Fruit fly (Drosophila melanogaster): Measurements from ENCODE around the gene eIF5B.

Gene eIF5B

dm6 chr3L:3432656-3433344 lies 28.0 kb downstream of the eIF5B start (continued):
- TF ChIP-seq CG11085 (GFP tag; IDR thresholded peaks at IDR 0.05) (peak; percentile 68), CG13775 (GFP tag; optimal IDR thresholded peaks at IDR 0.05) (peak; percentile 66), vvl (GFP tag; IDR thresholded peaks at IDR 0.05) (peak; percentile 91), toy (GFP tag; IDR thresholded peaks at IDR 0.05) (peak; percentile 73), CG11695 (GFP tag; IDR thresholded peaks at IDR 0.05) (peak; percentile 82), CG13296 (GFP tag; optimal IDR thresholded peaks at IDR 0.05) (peak; percentile 82), dmrt99B (tag; optimal IDR thresholded peaks at IDR 0.05) (peak; percentile 91), rib (GFP tag; IDR thresholded peaks at IDR 0.05) (peak; percentile 62), CG17359 (tag; optimal IDR thresholded peaks at IDR 0.05) (peak; percentile 90), abd-A (tag; optimal IDR thresholded peaks at IDR 0.05) (peak; percentile 11), ato (GFP tag; IDR thresholded peaks at IDR 0.05; ENCODE audit: partially characterized antibody) (no peak), tll (GFP tag; optimal IDR thresholded peaks at IDR 0.05) (no peak), CG30020 (tag; optimal IDR thresholded peaks at IDR 0.05) (no peak), CG17568 (GFP tag; optimal IDR thresholded peaks at IDR 0.05) (peak; percentile 75), Doc3 (GFP tag; IDR thresholded peaks at IDR 0.05; ENCODE audit: partially characterized antibody) (no peak), Gsc (GFP tag; IDR thresholded peaks at IDR 0.05) (no peak), sob (GFP tag; IDR thresholded peaks at IDR 0.05) (peak; percentile 87), bsh (GFP tag; optimal IDR thresholded peaks at IDR 0.05) (peak in 1 of 2 experiments; percentile 83), CrebB (tag; optimal IDR thresholded peaks at IDR 0.05) (peak; percentile 71), eve (GFP tag; optimal IDR thresholded peaks at IDR 0.05) (peak in 1 of 2 experiments; percentile 89), CG17328 (GFP tag; IDR thresholded peaks at IDR 0.05) (peak; percentile 78), HLH3B (GFP tag; IDR thresholded peaks at IDR 0.05) (peak; percentile 92), Hand (GFP tag; optimal IDR thresholded peaks at IDR 0.05) (peak; percentile 78), CG4820 (GFP tag; optimal IDR thresholded peaks at IDR 0.05) (peak; percentile 72), Drgx (GFP tag; IDR thresholded peaks at IDR 0.05) (peak; percentile 73), CG5953 (GFP tag; IDR thresholded peaks at IDR 0.05) (peak; percentile 73), Poxn (GFP tag; IDR thresholded peaks at IDR 0.05) (0 out of 2 replicates have a peak, but pooled peaks have one; percentile 28), ind (GFP tag; optimal IDR thresholded peaks at IDR 0.05) (peak; percentile 86), ken (GFP tag; IDR thresholded peaks at IDR 0.05) (peak; percentile 72; the same call in 2 of the 3 replicates), CG8281 (tag; optimal IDR thresholded peaks at IDR 0.05) (peak; percentile 46), ATbp (GFP tag; optimal IDR thresholded peaks at IDR 0.05) (peak; percentile 85), bbx (GFP tag; IDR thresholded peaks at IDR 0.05; ENCODE audit: partially characterized antibody) (no peak), CG12299 (tag; optimal IDR thresholded peaks at IDR 0.05) (peak; percentile 59), CG6813 (GFP tag; optimal IDR thresholded peaks at IDR 0.05) (peak; percentile 75), E2f2 (GFP tag; IDR thresholded peaks at IDR 0.05) (peak; percentile 62; the same call in 1 of the 2 replicates), CG10979 (tag; optimal IDR thresholded peaks at IDR 0.05) (peak; percentile 69), CG18619 (GFP tag; optimal IDR thresholded peaks at IDR 0.05) (peak; percentile 76), emc (GFP tag; optimal IDR thresholded peaks at IDR 0.05) (no peak), NC2β (GFP tag; optimal IDR thresholded peaks at IDR 0.05) (peak; percentile 24), fd102C (GFP tag; optimal IDR thresholded peaks at IDR 0.05) (no peak), D19A (tag; optimal IDR thresholded peaks at IDR 0.05) (peak; percentile 73), fru (optimal IDR thresholded peaks at IDR 0.05) (no peak), ftz-f1 (GFP tag; optimal IDR thresholded peaks at IDR 0.05) (peak; percentile 7), CG11093 (GFP tag; IDR thresholded peaks at IDR 0.05) (peak; percentile 70; the same call in 2 of the 3 replicates), CG7271 (tag; optimal IDR thresholded peaks at IDR 0.05) (no peak), otp (GFP tag; IDR thresholded peaks at IDR 0.05) (peak; percentile 84), CG10209 (GFP tag; optimal IDR thresholded peaks at IDR 0.05) (peak; percentile 84), CG10274 (GFP tag; optimal IDR thresholded peaks at IDR 0.05) (peak; percentile 60), Side (GFP tag; optimal IDR thresholded peaks at IDR 0.05) (peak; percentile 20)
